Worm (Caenorhabditis elegans): ENCODE measurements around the gene C47E8.3.

The C47E8.3 gene

ce11 chrV:14687106-14687964, 7.2 kb downstream of the C47E8.3 start (continued):
- TF ChIP-seq pbrm-1 (GFP tag; IDR thresholded peaks at IDR 0.05) (no peak), dpff-1 (tag; optimal IDR thresholded peaks at IDR 0.05) (no peak), madf-8 (GFP tag; conservative IDR thresholded peaks at IDR 0.05) (no peak), F37B4.10 (GFP tag; IDR thresholded peaks at IDR 0.05) (no peak), madf-10 (tag; optimal IDR thresholded peaks at IDR 0.05) (no peak), ztf-28 (GFP tag; IDR thresholded peaks at IDR 0.05) (no peak), snpc-1.1 (tag; optimal IDR thresholded peaks at IDR 0.05; ENCODE audit: insufficient read depth) (no peak), mxl-1 (tag; optimal IDR thresholded peaks at IDR 0.05) (no peak), unc-130 (GFP tag; optimal IDR thresholded peaks at IDR 0.05) (no peak), mes-4 (tag; optimal IDR thresholded peaks at IDR 0.05) (no peak), F49E8.2 (tag; optimal IDR thresholded peaks at IDR 0.05; ENCODE audit: insufficient read depth) (no peak), B0261.1 (tag; optimal IDR thresholded peaks at IDR 0.05) (no peak), ceh-40 (GFP tag; IDR thresholded peaks at IDR 0.05) (no peak), ets-4 (GFP tag; optimal IDR thresholded peaks at IDR 0.05) (no peak), madf-6 (GFP tag; IDR thresholded peaks at IDR 0.05) (peak; percentile 5; the same call in 1 of the 2 replicates), ccch-3 (GFP tag; optimal IDR thresholded peaks at IDR 0.05) (no peak), ztf-6 (GFP tag; IDR thresholded peaks at IDR 0.05) (peak; percentile 17; the same call in 1 of the 2 replicates), nhr-179 (tag; optimal IDR thresholded peaks at IDR 0.05) (no peak), nhr-90 (tag; optimal IDR thresholded peaks at IDR 0.05) (no peak), rcor-1 (GFP tag; IDR thresholded peaks at IDR 0.05) (no peak), tlf-1 (GFP tag; optimal IDR thresholded peaks at IDR 0.05) (no peak), lin-35 (GFP tag; optimal IDR thresholded peaks at IDR 0.05) (no peak), snpc-4 (GFP tag; optimal IDR thresholded peaks at IDR 0.05) (no peak), snpc-4 (tag; optimal IDR thresholded peaks at IDR 0.05) (peak in 1 of 4 experiments; percentile 30), hmg-20 (GFP tag; IDR thresholded peaks at IDR 0.05) (no peak), egl-18 (GFP tag; IDR thresholded peaks at IDR 0.05) (no peak), ceh-91 (GFP tag; IDR thresholded peaks at IDR 0.05) (no peak), die-1 (tag; optimal IDR thresholded peaks at IDR 0.05) (no peak), snpc-3.4 (tag; optimal IDR thresholded peaks at IDR 0.05) (peak; percentile 26), Y79H2A.3 (GFP tag; conservative IDR thresholded peaks at IDR 0.05) (no peak), ztf-3 (GFP tag; optimal IDR thresholded peaks at IDR 0.05) (no peak), ztf-26 (tag; optimal IDR thresholded peaks at IDR 0.05) (no peak), aptf-2 (GFP tag; conservative IDR thresholded peaks at IDR 0.05) (no peak), T26A5.8 (tag; optimal IDR thresholded peaks at IDR 0.05) (no peak), F55B11.4 (tag; optimal IDR thresholded peaks at IDR 0.05; ENCODE audit: borderline replicate concordance, insufficient read depth) (no peak), egrh-3 (GFP tag; IDR thresholded peaks at IDR 0.05) (no peak), sea-2 (GFP tag; IDR thresholded peaks at IDR 0.05) (no peak), nhr-80 (tag; optimal IDR thresholded peaks at IDR 0.05) (no peak), fkh-3 (tag; optimal IDR thresholded peaks at IDR 0.05) (no peak), D2030.7 (GFP tag; IDR thresholded peaks at IDR 0.05) (no peak), bed-2 (GFP tag; IDR thresholded peaks at IDR 0.05) (no peak), hlh-12 (tag; optimal IDR thresholded peaks at IDR 0.05) (no peak), efl-1 (GFP tag; optimal IDR thresholded peaks at IDR 0.05) (no peak), F39B2.1 (GFP tag; IDR thresholded peaks at IDR 0.05) (no peak), lin-40 (tag; optimal IDR thresholded peaks at IDR 0.05) (no peak), F33H1.4 (GFP tag; IDR thresholded peaks at IDR 0.05) (no peak), xnd-1 (tag; optimal IDR thresholded peaks at IDR 0.05) (no peak), lag-1 (GFP tag; IDR thresholded peaks at IDR 0.05) (no peak)

Measured in whole organism, young adult.